Worm (Caenorhabditis elegans) whole organism, L4 larva: ENCODE measurements around the gene F28F9.3.

Experiments
- ces-1 ChIP-seq: fragments of 150-350 bp; sonication (generic microtip); optimal IDR thresholded peaks from 4 replicates; lab custom pipeline; 2014; ENCODE audit warnings: missing biosample characterization, missing genetic modification reagents, missing genetic modification characterization
- dpl-1 ChIP-seq: fragments of 150-350 bp; optimal IDR thresholded peaks from 2 replicates; lab custom pipeline; 2014; ENCODE audit warnings: missing biosample characterization, missing genetic modification reagents, missing genetic modification characterization
- egl-27 ChIP-seq: sonication (generic microtip); optimal IDR thresholded peaks from 3 replicates; lab custom pipeline; 2017; ENCODE audit warnings: missing biosample characterization, missing genetic modification reagents, missing genetic modification characterization
- madf-9 ChIP-seq: fragments of 200-800 bp; sonication (Bioruptor generic); conservative IDR thresholded peaks from 2 replicates; pipeline ENCODE4 v1.3.6; 2022; ENCODE audit warnings: missing genetic modification reagents, missing genetic modification characterization, missing compliant biosample characterization
- nhr-25 ChIP-seq: sonication (generic microtip); optimal IDR thresholded peaks from 2 replicates; lab custom pipeline; 2017; ENCODE audit warnings: missing genetic modification characterization, mild to moderate bottlenecking, missing compliant biosample characterization, antibody characterized with exemption, moderate library complexity, borderline replicate concordance; ENCODE audit not compliant: insufficient read depth
- nhr-42 ChIP-seq: fragments of 200-800 bp; sonication (Bioruptor generic); IDR thresholded peaks from 2 replicates; pipeline ENCODE4 v1.3.6; 2022; ENCODE audit warnings: missing genetic modification characterization, missing compliant biosample characterization
- unc-62 ChIP-seq, 3 experiments: fragments of 150-350 bp in 1 of 3; sonication (generic microtip); optimal IDR thresholded peaks in 2 of 3; peaks in 1 of 3; 1 replicate in 1 of 3; 2 replicates in 2 of 3; lab custom pipeline; 2014 to 2017; ENCODE audit warnings: missing biosample characterization in 3 of 3, missing genetic modification characterization in 3 of 3, missing genetic modification reagents in 3 of 3, missing genotype in 1 of 3
- ztf-11 ChIP-seq: fragments of 150-350 bp; optimal IDR thresholded peaks from 2 replicates; lab custom pipeline; 2014; ENCODE audit warnings: missing biosample characterization, missing genetic modification characterization

ce11 chrIV:3848985-3849384 is 22.3 kb downstream of the F28F9.3 start:
- TF ChIP-seq egl-27 (tag; lab: Kevin White, UChicago), result no peak
- TF ChIP-seq ces-1 (GFP tag; lab: Kevin White, UChicago), result no peak
- no peak for TF ChIP-seq dpl-1 (GFP tag; lab: Kevin White, UChicago)
- TF ChIP-seq ztf-11, result no peak
- no peak for TF ChIP-seq madf-9 (GFP tag; lab: Robert Waterston, UW)
- no peak for TF ChIP-seq nhr-25 (tag; lab: Kevin White, UChicago)
- no peak for TF ChIP-seq unc-62 (GFP tag; optimal IDR thresholded peaks at IDR 0.05 in 1 of 2; lab: Kevin White, UChicago)
- TF ChIP-seq unc-62 (tag; optimal IDR thresholded peaks at IDR 0.05; lab: Kevin White, UChicago), result no peak
- TF ChIP-seq nhr-42 (GFP tag; lab: Robert Waterston, UW), result no peak
